Worm (Caenorhabditis elegans): Measurements from ENCODE around the gene F13H6.5.

DNA sequence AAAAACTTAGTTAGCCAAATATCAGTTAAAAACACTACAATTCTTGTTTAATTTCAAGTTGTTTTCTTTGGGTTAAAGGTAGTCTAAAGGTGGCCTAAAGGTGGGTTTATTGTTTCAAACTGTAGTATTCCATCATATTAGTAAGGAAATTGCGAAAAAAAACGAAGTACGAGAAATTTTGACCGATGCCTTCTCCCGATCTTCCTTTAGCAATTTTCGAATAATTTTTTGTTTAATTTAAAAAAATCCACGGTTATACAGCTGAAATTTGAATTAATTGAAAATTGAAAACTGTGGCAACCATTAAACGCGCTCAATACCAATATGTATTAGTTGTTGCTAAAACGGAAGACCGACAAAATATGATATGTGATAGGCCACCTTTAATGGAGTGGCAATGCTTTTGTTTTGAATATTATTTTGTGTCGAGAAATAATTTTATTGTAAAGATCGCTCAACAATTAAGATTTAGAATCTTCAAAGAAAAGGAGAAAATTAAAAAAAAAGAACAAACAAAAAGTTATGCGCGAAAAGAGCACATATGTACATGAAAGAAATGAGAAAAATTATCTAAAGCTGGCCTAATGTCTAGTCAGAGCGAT lies 26.3 kb upstream of the F13H6.5 start:
- TF ChIP-seq unc-62 (GFP tag; optimal IDR thresholded peaks at IDR 0.05), result no peak
- no peak for TF ChIP-seq elt-1 (tag; optimal IDR thresholded peaks at IDR 0.05; ENCODE audit: borderline replicate concordance, insufficient read depth)
- no peak for TF ChIP-seq snpc-4 (tag; optimal IDR thresholded peaks at IDR 0.05)
- no peak for TF ChIP-seq ztf-11 (tag; optimal IDR thresholded peaks at IDR 0.05)
- no peak for TF ChIP-seq sptf-1 (tag; optimal IDR thresholded peaks at IDR 0.05)
- TF ChIP-seq pha-4 (tag; optimal IDR thresholded peaks at IDR 0.05), result no peak
- no peak for TF ChIP-seq tbx-8 (GFP tag; optimal IDR thresholded peaks at IDR 0.05)
- no peak for TF ChIP-seq sem-2 (GFP tag; optimal IDR thresholded peaks at IDR 0.05)
- TF ChIP-seq unc-39 (tag; optimal IDR thresholded peaks at IDR 0.05), result no peak
- TF ChIP-seq nhr-2 (tag; optimal IDR thresholded peaks at IDR 0.05), result no peak
